Worm (Caenorhabditis elegans): ENCODE measurements around the gene thn-5.

Gene thn-5

DNA sequence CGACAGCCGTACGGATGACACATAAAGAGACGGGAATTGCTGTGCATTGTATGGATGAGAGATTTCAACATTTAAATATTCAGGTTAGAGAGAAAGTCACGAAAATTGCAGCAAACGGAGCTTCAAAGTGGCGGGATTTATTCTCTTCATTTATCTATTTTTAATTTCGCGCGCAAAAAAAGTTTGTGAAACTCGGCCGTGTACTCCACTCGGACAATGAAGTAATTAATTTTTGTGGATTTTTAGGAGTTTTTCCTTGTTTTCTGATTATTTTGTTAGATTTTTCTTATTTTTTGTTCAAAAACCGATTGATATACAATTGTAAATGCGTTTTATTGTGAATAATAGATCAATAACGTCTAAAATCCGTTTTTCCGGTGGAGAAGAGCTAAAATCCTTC is 42.6 kb upstream of the thn-5 start:
- TF ChIP-seq unc-62 (GFP tag; optimal IDR thresholded peaks at IDR 0.05) (no peak), madf-6 (GFP tag; IDR thresholded peaks at IDR 0.05) (no peak), lin-54 (GFP tag; optimal IDR thresholded peaks at IDR 0.05) (peak; percentile 65), ztf-18 (tag; optimal IDR thresholded peaks at IDR 0.05) (no peak), Y95B8A.8 (GFP tag; IDR thresholded peaks at IDR 0.05) (no peak), mes-4 (tag; optimal IDR thresholded peaks at IDR 0.05) (no peak), lin-35 (GFP tag; optimal IDR thresholded peaks at IDR 0.05) (peak in 1 of 3 experiments; percentile 67), F52B5.7 (tag; optimal IDR thresholded peaks at IDR 0.05) (no peak), ztf-25 (GFP tag; IDR thresholded peaks at IDR 0.05) (no peak), dpl-1 (GFP tag; optimal IDR thresholded peaks at IDR 0.05) (no peak), ZK185.1 (tag; optimal IDR thresholded peaks at IDR 0.05; ENCODE audit: poor library complexity, severe bottlenecking) (no peak), F22D6.2 (tag; optimal IDR thresholded peaks at IDR 0.05) (no peak), D2030.7 (GFP tag; IDR thresholded peaks at IDR 0.05) (no peak), mxl-1 (tag; optimal IDR thresholded peaks at IDR 0.05) (no peak), ceh-58 (GFP tag; IDR thresholded peaks at IDR 0.05) (no peak), nhr-80 (tag; optimal IDR thresholded peaks at IDR 0.05) (no peak), lin-40 (tag; optimal IDR thresholded peaks at IDR 0.05) (no peak), snpc-4 (GFP tag; optimal IDR thresholded peaks at IDR 0.05) (no peak), snpc-4 (tag; optimal IDR thresholded peaks at IDR 0.05) (peak in 2 of 4 experiments; percentile 4 to 53), tbp1 (GFP tag; optimal IDR thresholded peaks at IDR 0.05) (peak; percentile 16), efl-1 (GFP tag; optimal IDR thresholded peaks at IDR 0.05) (peak; percentile 48), mcd-1 (GFP tag; IDR thresholded peaks at IDR 0.05) (peak; percentile 39; the same call in 1 of the 2 replicates), T26A5.8 (tag; optimal IDR thresholded peaks at IDR 0.05) (no peak), F57A8.1 (GFP tag; optimal IDR thresholded peaks at IDR 0.05) (no peak), hrde-1 (tag; optimal IDR thresholded peaks at IDR 0.05; ENCODE audit: borderline replicate concordance) (no peak)

DNA sequence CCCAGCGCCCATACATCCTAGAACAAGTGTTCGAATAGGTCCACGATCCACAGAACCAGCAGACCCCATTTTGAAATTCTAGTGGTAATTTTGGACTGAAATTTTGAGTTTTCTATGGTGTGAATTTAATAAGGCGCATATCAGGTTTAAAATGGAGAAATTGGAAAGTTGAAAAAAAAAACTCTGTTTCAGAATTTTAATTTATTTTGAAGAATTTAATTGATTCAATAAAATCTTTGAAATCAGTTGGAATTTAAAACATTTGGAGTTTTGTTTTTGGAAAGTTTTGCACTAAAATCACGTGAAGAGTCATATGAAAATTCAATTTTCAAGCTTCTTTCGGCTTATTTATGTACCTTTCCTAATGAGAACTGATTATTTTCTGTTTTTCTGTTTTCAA is 35.1 kb upstream of the thn-5 start, which contains the start of gene gpa-18:
Gene gpa-18 (minus strand): TSS at position 101 of the 400 bp plus-strand sequence.
- no peak for TF ChIP-seq lin-40 (tag; optimal IDR thresholded peaks at IDR 0.05)
- no peak for TF ChIP-seq xnd-1 (tag; optimal IDR thresholded peaks at IDR 0.05)
- no peak for TF ChIP-seq ztf-18 (tag; optimal IDR thresholded peaks at IDR 0.05)
- TF ChIP-seq snpc-1.1 (tag; optimal IDR thresholded peaks at IDR 0.05; ENCODE audit: insufficient read depth) = no peak

DNA sequence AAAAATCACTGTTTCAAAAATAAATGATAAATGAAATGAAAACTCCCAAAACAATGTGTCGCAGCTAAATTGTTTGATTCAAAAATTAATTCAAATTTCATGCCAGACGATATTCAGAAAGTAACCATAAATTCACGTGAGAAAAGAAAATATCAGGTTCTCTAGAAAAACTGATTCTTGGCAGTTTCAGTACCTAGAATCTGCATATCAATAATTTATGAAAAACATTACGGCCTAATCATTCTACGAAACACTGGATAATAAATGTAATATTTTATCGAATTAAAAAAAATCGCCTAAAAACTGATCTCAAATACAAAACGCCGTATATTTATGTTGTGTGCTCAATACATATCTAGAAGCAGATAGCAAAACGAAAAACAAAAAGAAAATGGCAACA is 29.8 kb upstream of the thn-5 start:
- TF ChIP-seq zfh-2 (GFP tag; conservative IDR thresholded peaks at IDR 0.05) (no peak), Y53F4B.3 (GFP tag; IDR thresholded peaks at IDR 0.05) (no peak), bed-2 (GFP tag; IDR thresholded peaks at IDR 0.05) (no peak), ceh-40 (GFP tag; IDR thresholded peaks at IDR 0.05) (no peak), sdz-38 (tag; optimal IDR thresholded peaks at IDR 0.05) (no peak), Y79H2A.3 (GFP tag; conservative IDR thresholded peaks at IDR 0.05) (no peak), nhr-27 (tag; optimal IDR thresholded peaks at IDR 0.05) (no peak), Y53G8AR.9 (GFP tag; conservative IDR thresholded peaks at IDR 0.05) (no peak), snpc-1.1 (tag; optimal IDR thresholded peaks at IDR 0.05; ENCODE audit: insufficient read depth) (no peak), nhr-120 (GFP tag; IDR thresholded peaks at IDR 0.05) (no peak)

DNA sequence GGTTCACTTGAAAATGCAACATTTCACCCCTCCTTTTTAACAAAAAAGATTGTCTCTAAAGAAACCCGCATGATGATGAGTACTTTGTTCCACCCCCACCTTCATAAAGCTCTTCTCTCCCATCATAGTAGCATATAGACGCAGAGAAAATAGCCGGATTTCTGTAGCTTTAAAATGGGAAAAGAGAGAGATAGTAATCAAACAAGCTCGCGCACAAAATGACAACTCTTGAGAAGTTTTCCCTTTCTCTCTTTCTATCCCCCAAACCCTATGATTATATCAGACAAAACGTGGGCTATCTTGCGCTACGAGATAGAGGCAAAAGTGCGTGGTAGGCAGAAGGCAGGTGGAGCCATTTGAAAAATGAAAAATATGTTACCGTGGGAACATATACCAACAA is 28.1 kb upstream of the thn-5 start:
- no peak for TF ChIP-seq zim-3 (tag; optimal IDR thresholded peaks at IDR 0.05)
- no peak for TF ChIP-seq xnd-1 (tag; optimal IDR thresholded peaks at IDR 0.05)
- no peak for TF ChIP-seq pbrm-1 (GFP tag; IDR thresholded peaks at IDR 0.05)
- no peak for TF ChIP-seq F55B11.4 (tag; optimal IDR thresholded peaks at IDR 0.05; ENCODE audit: borderline replicate concordance, insufficient read depth)
- TF ChIP-seq F39B2.1 (GFP tag; IDR thresholded peaks at IDR 0.05) = no peak
- TF ChIP-seq aptf-3 (GFP tag; IDR thresholded peaks at IDR 0.05) = no peak
- no peak for TF ChIP-seq snpc-3.4 (tag; optimal IDR thresholded peaks at IDR 0.05)
- TF ChIP-seq tbp1 (GFP tag; optimal IDR thresholded peaks at IDR 0.05) = no peak
- TF ChIP-seq F23B12.7 (tag; optimal IDR thresholded peaks at IDR 0.05; ENCODE audit: insufficient read depth) = no peak
- TF ChIP-seq ztf-25 (GFP tag; IDR thresholded peaks at IDR 0.05) = no peak
- TF ChIP-seq K12H6.12 (tag; optimal IDR thresholded peaks at IDR 0.05) = no peak
- TF ChIP-seq ztf-26 (tag; optimal IDR thresholded peaks at IDR 0.05) = no peak
- TF ChIP-seq F33H1.4 (GFP tag; IDR thresholded peaks at IDR 0.05) = no peak
